Fruit fly (Drosophila melanogaster) whole organism, embryonic: Measurements from ENCODE around the gene CG31650.
A peak's percentile ranks its signal among the peaks of the same experiment; 100 is the strongest.

ENCODE experiments used
- Ada2b ChIP-seq: fragments of 200-800 bp; sonication (Bioruptor generic); IDR thresholded peaks from 2 replicates; pipeline ENCODE4 v1.3.6; 2022; ENCODE audit warnings: missing biosample characterization, missing genetic modification characterization
- Atf-2 ChIP-seq: fragments of 200-800 bp; sonication (Bioruptor generic); optimal IDR thresholded peaks from 2 replicates; lab custom pipeline; 2016; ENCODE audit warnings: missing biosample characterization, missing genetic modification characterization
- Bdp1 ChIP-seq: fragments of 200-800 bp; sonication (Bioruptor generic); optimal IDR thresholded peaks from 3 replicates; lab custom pipeline; 2016; ENCODE audit warnings: missing biosample characterization, missing genetic modification characterization
- CG10366 ChIP-seq: fragments of 200-800 bp; sonication (Bioruptor generic); IDR thresholded peaks from 2 replicates; pipeline ENCODE4 v1.3.6; 2022; ENCODE audit warnings: missing biosample characterization, missing genetic modification characterization
- CG11085 ChIP-seq: fragments of 200-800 bp; sonication (Bioruptor generic); IDR thresholded peaks from 2 replicates; pipeline ENCODE4 v1.3.6; 2022; ENCODE audit warnings: missing biosample characterization, missing genetic modification characterization
- CG11247 ChIP-seq: fragments of 200-800 bp; sonication (Bioruptor generic); IDR thresholded peaks from 2 replicates; pipeline ENCODE4 v1.3.6; 2022; ENCODE audit warnings: missing biosample characterization, missing genetic modification characterization
- CG1233 ChIP-seq: fragments of 200-800 bp; sonication (Bioruptor generic); optimal IDR thresholded peaks from 4 replicates; lab custom pipeline; 2018; ENCODE audit warnings: missing biosample characterization, mild to moderate bottlenecking, missing genetic modification characterization
- CG14965 ChIP-seq: fragments of 200-800 bp; sonication (Bioruptor generic); optimal IDR thresholded peaks from 2 replicates; lab custom pipeline; 2016; ENCODE audit warnings: missing biosample characterization, missing genetic modification characterization, borderline replicate concordance
- CG1529 ChIP-seq: fragments of 200-800 bp; sonication (Bioruptor generic); optimal IDR thresholded peaks from 3 replicates; lab custom pipeline; 2018; ENCODE audit warnings: missing biosample characterization, missing genetic modification characterization
- CG15514 ChIP-seq: fragments of 200-800 bp; sonication (Bioruptor generic); optimal IDR thresholded peaks from 3 replicates; lab custom pipeline; 2017; ENCODE audit warnings: missing biosample characterization, missing genetic modification characterization, mild to moderate bottlenecking, moderate library complexity, missing genetic modification reagents
- CG16815 ChIP-seq: fragments of 200-800 bp; sonication (Bioruptor generic); optimal IDR thresholded peaks from 3 replicates; lab custom pipeline; 2017; ENCODE audit warnings: missing biosample characterization, mild to moderate bottlenecking, missing genetic modification characterization
- CG16863 ChIP-seq: fragments of 200-800 bp; sonication (Bioruptor generic); optimal IDR thresholded peaks from 3 replicates; lab custom pipeline; 2016; ENCODE audit warnings: missing biosample characterization, missing genetic modification characterization
- CG17328 ChIP-seq: fragments of 200-800 bp; sonication (Bioruptor generic); IDR thresholded peaks from 2 replicates; pipeline ENCODE4 v1.3.6; 2022; ENCODE audit warnings: missing biosample characterization, missing genetic modification characterization
- CG17385 ChIP-seq: fragments of 200-800 bp; sonication (Bioruptor generic); optimal IDR thresholded peaks from 3 replicates; lab custom pipeline; 2018; ENCODE audit warnings: missing biosample characterization, mild to moderate bottlenecking, missing genetic modification characterization
- CG18764 ChIP-seq: fragments of 200-800 bp; sonication (Bioruptor generic); optimal IDR thresholded peaks from 3 replicates; lab custom pipeline; 2016; ENCODE audit warnings: missing biosample characterization, missing genetic modification characterization
- CG2889 ChIP-seq: fragments of 200-800 bp; sonication (Bioruptor generic); IDR thresholded peaks from 3 replicates; pipeline ENCODE4 v1.3.6; 2022; ENCODE audit warnings: missing biosample characterization, missing genetic modification characterization
- CG3163 ChIP-seq: fragments of 200-800 bp; sonication (Bioruptor generic); optimal IDR thresholded peaks from 3 replicates; lab custom pipeline; 2016; ENCODE audit warnings: missing biosample characterization, missing genetic modification characterization
- CG32767 ChIP-seq: fragments of 200-800 bp; sonication (Bioruptor generic); IDR thresholded peaks from 2 replicates; pipeline ENCODE4 v1.3.6; 2022; ENCODE audit warnings: missing biosample characterization, missing genetic modification characterization
- CG3407 ChIP-seq: fragments of 200-800 bp; sonication (Bioruptor generic); optimal IDR thresholded peaks from 2 replicates; lab custom pipeline; 2018; ENCODE audit warnings: missing biosample characterization, mild to moderate bottlenecking, missing genetic modification characterization
- CG4730 ChIP-seq: fragments of 200-800 bp; sonication (Bioruptor generic); IDR thresholded peaks from 2 replicates; pipeline ENCODE4 v1.3.6; 2022; ENCODE audit warnings: missing biosample characterization, missing genetic modification characterization
- CG6272 ChIP-seq: fragments of 200-800 bp; sonication (Bioruptor generic); IDR thresholded peaks from 2 replicates; pipeline ENCODE4 v1.3.6; 2022; ENCODE audit warnings: missing biosample characterization, missing genetic modification characterization
- CG7271 ChIP-seq: fragments of 200-800 bp; sonication (Bioruptor generic); optimal IDR thresholded peaks from 2 replicates; lab custom pipeline; 2018; ENCODE audit warnings: missing biosample characterization, mild to moderate bottlenecking, missing genetic modification characterization, moderate library complexity
- CHES-1-like ChIP-seq: fragments of 200-800 bp; sonication (Bioruptor generic); optimal IDR thresholded peaks from 2 replicates; lab custom pipeline; 2016; ENCODE audit warnings: missing biosample characterization, missing genetic modification characterization
- Dfd ChIP-seq, 2 experiments: fragments of >200 bp; optimal IDR thresholded peaks; 2 replicates each; lab custom pipeline; 2017; ENCODE audit warnings: missing biosample characterization in 2 of 2, missing genetic modification characterization in 2 of 2
- HHEX ChIP-seq: fragments of 200-800 bp; sonication (Bioruptor generic); optimal IDR thresholded peaks from 3 replicates; lab custom pipeline; 2017; ENCODE audit warnings: missing biosample characterization, mild to moderate bottlenecking, missing genetic modification characterization, missing genetic modification reagents
- Hmr ChIP-seq: fragments of 200-800 bp; sonication (Bioruptor generic); optimal IDR thresholded peaks from 3 replicates; lab custom pipeline; 2017; ENCODE audit warnings: mild to moderate bottlenecking, missing biosample characterization, missing genetic modification reagents, missing genetic modification characterization
- Nf-YC ChIP-seq: fragments of 200-800 bp; optimal IDR thresholded peaks from 3 replicates; lab custom pipeline; 2019; ENCODE audit warnings: missing biosample characterization, mild to moderate bottlenecking, missing genetic modification characterization, moderate library complexity
- NfI ChIP-seq: fragments of 200-800 bp; sonication (Bioruptor generic); optimal IDR thresholded peaks from 3 replicates; lab custom pipeline; 2018; ENCODE audit warnings: missing biosample characterization, mild to moderate bottlenecking, missing genetic modification characterization, moderate library complexity
- Rfx ChIP-seq: fragments of 200-800 bp; sonication (Bioruptor generic); IDR thresholded peaks from 2 replicates; pipeline ENCODE4 v1.3.6; 2022; ENCODE audit warnings: missing biosample characterization, missing genetic modification characterization
- Sox100B ChIP-seq: fragments of 200-800 bp; sonication (Bioruptor generic); optimal IDR thresholded peaks from 3 replicates; lab custom pipeline; 2018; ENCODE audit warnings: missing biosample characterization, mild to moderate bottlenecking, missing genetic modification characterization
- bbx ChIP-seq: fragments of 200-800 bp; sonication (Bioruptor generic); IDR thresholded peaks from 2 replicates; pipeline ENCODE4 v1.3.6; 2022; ENCODE audit warnings: missing biosample characterization, missing genetic modification characterization; ENCODE audit not compliant: partially characterized antibody
- cad ChIP-seq: fragments of >200 bp; optimal IDR thresholded peaks from 2 replicates; lab custom pipeline; 2017; ENCODE audit warnings: missing biosample characterization, missing genetic modification characterization
- chm ChIP-seq: fragments of 200-800 bp; sonication (Bioruptor generic); IDR thresholded peaks from 2 replicates; pipeline ENCODE4 v1.3.6; 2022; ENCODE audit warnings: missing biosample characterization, missing genetic modification characterization
- en ChIP-seq: fragments of 200-800 bp; sonication (Bioruptor generic); optimal IDR thresholded peaks from 2 replicates; lab custom pipeline; 2016; ENCODE audit warnings: missing biosample characterization, missing genetic modification characterization
- fd102C ChIP-seq: fragments of 200-800 bp; sonication (Bioruptor generic); optimal IDR thresholded peaks from 2 replicates; lab custom pipeline; 2018; ENCODE audit warnings: missing biosample characterization, mild to moderate bottlenecking, missing genetic modification characterization, moderate library complexity
- fd3F ChIP-seq: fragments of 200-800 bp; sonication (Bioruptor generic); optimal IDR thresholded peaks from 2 replicates; lab custom pipeline; 2018; ENCODE audit warnings: missing biosample characterization, mild to moderate bottlenecking, missing genetic modification characterization, moderate library complexity
- fd96Cb ChIP-seq: fragments of 200-800 bp; sonication (Bioruptor generic); optimal IDR thresholded peaks from 2 replicates; lab custom pipeline; 2018; ENCODE audit warnings: missing biosample characterization, mild to moderate bottlenecking, missing genetic modification characterization, moderate library complexity
- gt ChIP-seq: fragments of 200-800 bp; sonication (Bioruptor generic); IDR thresholded peaks from 2 replicates; pipeline ENCODE4 v1.3.6; 2022; ENCODE audit warnings: missing biosample characterization, missing genetic modification characterization
- ham ChIP-seq: fragments of 200-800 bp; sonication (Bioruptor generic); IDR thresholded peaks from 2 replicates; pipeline ENCODE4 v1.3.6; 2022; ENCODE audit warnings: missing biosample characterization, missing genetic modification characterization
- jing ChIP-seq: fragments of 200-800 bp; sonication (Bioruptor generic); optimal IDR thresholded peaks from 2 replicates; lab custom pipeline; 2018; ENCODE audit warnings: missing biosample characterization, mild to moderate bottlenecking, missing genetic modification characterization
- lbe ChIP-seq: fragments of 200-800 bp; sonication (Bioruptor generic); optimal IDR thresholded peaks from 2 replicates; lab custom pipeline; 2016; ENCODE audit warnings: missing biosample characterization, mild to moderate bottlenecking, missing genetic modification characterization
- mld ChIP-seq: fragments of 200-800 bp; sonication (Bioruptor generic); IDR thresholded peaks from 3 replicates; pipeline ENCODE4 v1.3.6; 2022; ENCODE audit warnings: missing biosample characterization, missing genetic modification characterization; ENCODE audit not compliant: partially characterized antibody
- peb ChIP-seq: fragments of 200-800 bp; sonication (Bioruptor generic); IDR thresholded peaks from 2 replicates; pipeline ENCODE4 v1.3.6; 2022; ENCODE audit warnings: missing biosample characterization, missing genetic modification characterization
- pho ChIP-seq: fragments of 200-800 bp; sonication (Bioruptor generic); optimal IDR thresholded peaks from 2 replicates; lab custom pipeline; 2016; ENCODE audit warnings: missing biosample characterization, missing genetic modification characterization
- ranshi ChIP-seq: fragments of 200-800 bp; sonication (Bioruptor generic); IDR thresholded peaks from 2 replicates; pipeline ENCODE4 v1.3.6; 2022; ENCODE audit warnings: missing biosample characterization, missing genetic modification characterization
- sc ChIP-seq, 3 experiments: fragments of >200 bp in 2 of 3; fragments of 200-800 bp in 1 of 3; sonication (Bioruptor generic) in 1 of 3; optimal IDR thresholded peaks; 2 replicates in 2 of 3; 3 replicates in 1 of 3; lab custom pipeline; 2017; ENCODE audit warnings: mild to moderate bottlenecking in 1 of 3, missing biosample characterization in 1 of 3, missing genetic modification characterization in 1 of 3, missing genetic modification reagents in 1 of 3
- trem ChIP-seq: fragments of 200-800 bp; optimal IDR thresholded peaks from 3 replicates; lab custom pipeline; 2019; ENCODE audit warnings: missing biosample characterization, mild to moderate bottlenecking, missing genetic modification characterization, moderate library complexity
- wek ChIP-seq: fragments of 200-800 bp; sonication (Bioruptor generic); optimal IDR thresholded peaks from 3 replicates; lab custom pipeline; 2018; ENCODE audit warnings: missing biosample characterization, mild to moderate bottlenecking, missing genetic modification characterization, moderate library complexity
- zfh2 ChIP-seq: fragments of 200-800 bp; sonication (Bioruptor generic); optimal IDR thresholded peaks from 2 replicates; lab custom pipeline; 2016; ENCODE audit warnings: missing biosample characterization, missing genetic modification characterization

Gene CG31650

DNA sequence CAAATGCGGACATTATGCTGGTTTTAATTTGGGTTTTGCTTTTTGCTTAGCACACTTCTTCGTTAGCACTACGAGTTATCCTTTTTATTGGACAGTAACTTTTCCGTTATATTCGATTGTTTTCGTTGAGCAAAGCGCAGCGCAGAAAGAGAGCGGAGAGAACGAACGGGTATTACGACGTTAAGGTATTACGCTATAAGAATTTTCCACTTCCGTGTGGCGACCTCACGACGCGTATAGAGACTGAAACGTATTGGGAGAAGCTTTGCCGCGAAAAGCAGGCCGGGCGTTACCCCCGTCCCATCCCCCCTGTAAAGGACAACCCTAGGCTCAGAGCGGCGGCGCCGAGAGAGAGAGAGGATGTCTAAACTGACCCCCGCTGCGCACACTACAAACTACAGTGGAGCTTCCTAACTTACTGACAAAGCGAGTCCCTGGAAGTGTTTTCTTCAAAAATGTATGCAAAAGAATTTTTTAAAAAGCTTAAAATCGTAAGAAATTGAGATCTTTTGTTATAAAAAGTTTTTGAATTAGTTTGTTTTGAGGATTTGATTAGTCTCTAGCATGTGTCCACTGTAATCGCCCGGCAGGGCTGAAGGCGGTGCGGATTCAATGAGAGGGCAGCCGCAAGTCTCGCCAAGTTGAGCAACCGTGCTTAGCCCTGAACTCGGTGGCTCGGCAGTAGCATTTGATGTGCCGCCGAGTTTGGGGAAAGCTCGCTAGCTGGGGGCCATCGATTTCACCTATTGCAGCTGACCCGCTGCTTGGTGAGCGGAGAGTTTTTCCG is 39.6 kb downstream of the CG31650 start (continued):
- TF ChIP-seq CG18764 (peak; percentile 84), CG11247 (GFP tag; lab: Robert Waterston, UW) (peak; percentile 96), ranshi (GFP tag; lab: Robert Waterston, UW) (peak; percentile 97), CG16863 (GFP tag; lab: Kevin White, UChicago) (peak; percentile 95), CG32767 (peak; percentile 93), Ada2b (GFP tag; lab: Robert Waterston, UW) (peak; percentile 98), CG3163 (GFP tag; lab: Kevin White, UChicago) (peak; percentile 78), mld (GFP tag; lab: Robert Waterston, UW) (no peak), CG10366 (GFP tag; lab: Robert Waterston, UW) (peak; percentile 95), chm (GFP tag; lab: Robert Waterston, UW) (peak; percentile 94), CG3407 (peak; percentile 86), CG2889 (GFP tag; lab: Robert Waterston, UW) (peak; percentile 91), gt (GFP tag; lab: Robert Waterston, UW) (peak; percentile 81), fd96Cb (tag; lab: Kevin White, UChicago) (peak; percentile 93), Nf-YC (peak; percentile 83), cad (GFP tag; lab: Kevin White, UChicago) (no peak), CG11085 (GFP tag; lab: Robert Waterston, UW) (peak; percentile 95), sc (optimal IDR thresholded peaks at IDR 0.05; lab: Kevin White, UChicago) (no peak), sc (GFP tag; optimal IDR thresholded peaks at IDR 0.05; lab: Kevin White, UChicago) (peak; percentile 79), HHEX (peak; percentile 94), Atf-2 (GFP tag; lab: Kevin White, UChicago) (peak; percentile 90), Bdp1 (GFP tag; lab: Kevin White, UChicago) (peak; percentile 89), fd102C (GFP tag; lab: Kevin White, UChicago) (no peak), CG1529 (GFP tag; lab: Kevin White, UChicago) (peak; percentile 86), CG1233 (GFP tag; lab: Kevin White, UChicago) (peak; percentile 93), wek (GFP tag; lab: Kevin White, UChicago) (peak; percentile 44), CG7271 (peak; percentile 75), jing (peak; percentile 80), en (GFP tag; lab: Kevin White, UChicago) (peak; percentile 81), Rfx (peak; percentile 98), ham (GFP tag; lab: Robert Waterston, UW) (peak; percentile 75; the same call in 1 of the 2 replicates), lbe (GFP tag; lab: Kevin White, UChicago) (peak; percentile 46), CG15514 (GFP tag; lab: Kevin White, UChicago) (peak; percentile 92), Dfd (GFP tag; optimal IDR thresholded peaks at IDR 0.05; lab: Kevin White, UChicago) (no peak), CG14965 (GFP tag; lab: Kevin White, UChicago) (peak; percentile 74), NfI (GFP tag; lab: Kevin White, UChicago) (peak; percentile 96), CG17328 (GFP tag; lab: Robert Waterston, UW) (peak; percentile 95), CG17385 (GFP tag; lab: Kevin White, UChicago) (peak; percentile 91), CG4730 (GFP tag; lab: Robert Waterston, UW) (peak; percentile 94), CG16815 (GFP tag; lab: Kevin White, UChicago) (peak; percentile 93), fd3F (GFP tag; lab: Kevin White, UChicago) (peak; percentile 94), CHES-1-like (GFP tag; lab: Kevin White, UChicago) (peak; percentile 96), zfh2 (peak; percentile 95), CG6272 (GFP tag; lab: Robert Waterston, UW) (peak; percentile 94), Sox100B (GFP tag; lab: Kevin White, UChicago) (peak; percentile 87), trem (tag; lab: Kevin White, UChicago) (peak; percentile 74), Hmr (GFP tag; lab: Kevin White, UChicago) (peak; percentile 98), peb (GFP tag; lab: Robert Waterston, UW) (peak; percentile 94), pho (GFP tag; lab: Kevin White, UChicago) (peak; percentile 97), bbx (no peak)
